Worm (Caenorhabditis elegans) whole organism, late embryonic: ENCODE data around the gene srh-21.

Experiments used
- ceh-45 ChIP-seq: fragments of 200-800 bp; sonication (Bioruptor generic); IDR thresholded peaks from 2 replicates; pipeline ENCODE4 v1.3.6; 2022; ENCODE audit warnings: missing genetic modification reagents, missing genetic modification characterization, missing compliant biosample characterization
- nfya-1 ChIP-seq: sonication (generic microtip); optimal IDR thresholded peaks from 2 replicates; lab custom pipeline; 2017; ENCODE audit warnings: missing genetic modification characterization, mild to moderate bottlenecking, missing compliant biosample characterization, antibody characterized with exemption, moderate library complexity
- pros-1 ChIP-seq: fragments of 150-350 bp; optimal IDR thresholded peaks from 2 replicates; lab custom pipeline; 2014; ENCODE audit warnings: missing biosample characterization, missing genetic modification reagents, missing genetic modification characterization

- TF ChIP-seq ceh-45 (GFP tag; lab: Robert Waterston, UW) = no peak
- no peak for TF ChIP-seq pros-1 (tag; lab: Kevin White, UChicago)
- TF ChIP-seq nfya-1 (tag; lab: Kevin White, UChicago) = no peak
Observed at ce11 chrV:4974677-4975076, 48.2 kb downstream of the srh-21 start, which contains the start of gene srsx-10.
